Fruit fly (Drosophila melanogaster): ENCODE results near the gene GIIIspla2.

Gene GIIIspla2

dm6 chrX:8157294-8157693 lies at the start of gene GIIIspla2, which contains the start of gene Traf6:
TSS of gene GIIIspla2 (plus strand) at chrX:8157628.
TSS of gene Traf6 (minus strand) at chrX:8157386.
- TF ChIP-seq EcR (GFP tag; optimal IDR thresholded peaks at IDR 0.05) (no peak), pan (optimal IDR thresholded peaks at IDR 0.05) (no peak), CG8478 (optimal IDR thresholded peaks at IDR 0.05) (no peak), usp (GFP tag; optimal IDR thresholded peaks at IDR 0.05) (no peak), Dll (optimal IDR thresholded peaks at IDR 0.05) (no peak), psq (optimal IDR thresholded peaks at IDR 0.05) (no peak)

dm6 chrX:8107936-8108335 lies 49.5 kb upstream of the GIIIspla2 start:
- TF ChIP-seq usp (GFP tag; optimal IDR thresholded peaks at IDR 0.05) (no peak), psq (optimal IDR thresholded peaks at IDR 0.05) (no peak), pan (optimal IDR thresholded peaks at IDR 0.05) (no peak), Dll (optimal IDR thresholded peaks at IDR 0.05) (no peak), CG8478 (optimal IDR thresholded peaks at IDR 0.05) (no peak), EcR (GFP tag; optimal IDR thresholded peaks at IDR 0.05) (no peak)

dm6 chrX:8110984-8111383 lies 46.4 kb upstream of the GIIIspla2 start:
- no peak for TF ChIP-seq EcR (GFP tag; optimal IDR thresholded peaks at IDR 0.05)
- TF ChIP-seq usp (GFP tag; optimal IDR thresholded peaks at IDR 0.05) = no peak
- TF ChIP-seq CG8478 (optimal IDR thresholded peaks at IDR 0.05) = no peak
- no peak for TF ChIP-seq psq (optimal IDR thresholded peaks at IDR 0.05)
- no peak for TF ChIP-seq Dll (optimal IDR thresholded peaks at IDR 0.05)
- no peak for TF ChIP-seq pan (optimal IDR thresholded peaks at IDR 0.05)

- no peak for TF ChIP-seq EcR (GFP tag; optimal IDR thresholded peaks at IDR 0.05)
Observed at dm6 chrX:8112715-8113114, 44.7 kb upstream of the GIIIspla2 start.

dm6 chrX:8113386-8114279 lies 43.8 kb upstream of the GIIIspla2 start:
- TF ChIP-seq usp (GFP tag; optimal IDR thresholded peaks at IDR 0.05) (no peak), Dll (optimal IDR thresholded peaks at IDR 0.05) (no peak)

- TF ChIP-seq EcR (GFP tag; optimal IDR thresholded peaks at IDR 0.05) (no peak), usp (GFP tag; optimal IDR thresholded peaks at IDR 0.05) (no peak), psq (optimal IDR thresholded peaks at IDR 0.05) (no peak), CG8478 (optimal IDR thresholded peaks at IDR 0.05) (no peak)
Observed at dm6 chrX:8114476-8115342, 42.7 kb upstream of the GIIIspla2 start.

- TF ChIP-seq Dll (optimal IDR thresholded peaks at IDR 0.05) = no peak
- no peak for TF ChIP-seq psq (optimal IDR thresholded peaks at IDR 0.05)
Observed at dm6 chrX:8115343-8115676, 42.1 kb upstream of the GIIIspla2 start.

dm6 chrX:8115717-8116311 lies 41.6 kb upstream of the GIIIspla2 start, which contains the start of gene Gclc:
TSS of gene Gclc (minus strand) at chrX:8116147.
- TF ChIP-seq usp (GFP tag; optimal IDR thresholded peaks at IDR 0.05) (no peak), CG8478 (optimal IDR thresholded peaks at IDR 0.05) (no peak), Dll (optimal IDR thresholded peaks at IDR 0.05) (no peak), psq (optimal IDR thresholded peaks at IDR 0.05) (no peak), EcR (GFP tag; optimal IDR thresholded peaks at IDR 0.05) (no peak), pan (optimal IDR thresholded peaks at IDR 0.05) (no peak)

dm6 chrX:8116813-8117212 lies 40.6 kb upstream of the GIIIspla2 start, which contains the start of gene CG1575:
TSS of gene CG1575 (plus strand) at chrX:8117012.
- TF ChIP-seq psq (optimal IDR thresholded peaks at IDR 0.05) (no peak), usp (GFP tag; optimal IDR thresholded peaks at IDR 0.05) (no peak), EcR (GFP tag; optimal IDR thresholded peaks at IDR 0.05) (no peak), CG8478 (optimal IDR thresholded peaks at IDR 0.05) (no peak), pan (optimal IDR thresholded peaks at IDR 0.05) (no peak), Dll (optimal IDR thresholded peaks at IDR 0.05) (no peak)

dm6 chrX:8120939-8121338 lies 36.5 kb upstream of the GIIIspla2 start, which contains the start of gene CG2260:
TSS of gene CG2260 (minus strand) at chrX:8121147.
- TF ChIP-seq EcR (GFP tag; optimal IDR thresholded peaks at IDR 0.05) (no peak), pan (optimal IDR thresholded peaks at IDR 0.05) (no peak), psq (optimal IDR thresholded peaks at IDR 0.05) (no peak), usp (GFP tag; optimal IDR thresholded peaks at IDR 0.05) (no peak), CG8478 (optimal IDR thresholded peaks at IDR 0.05) (no peak), Dll (optimal IDR thresholded peaks at IDR 0.05) (no peak)

dm6 chrX:8122834-8123233 lies 34.6 kb upstream of the GIIIspla2 start:
- no peak for TF ChIP-seq psq (optimal IDR thresholded peaks at IDR 0.05)

- TF ChIP-seq Dll (optimal IDR thresholded peaks at IDR 0.05) (no peak), CG8478 (optimal IDR thresholded peaks at IDR 0.05) (no peak), psq (optimal IDR thresholded peaks at IDR 0.05) (no peak), usp (GFP tag; optimal IDR thresholded peaks at IDR 0.05) (no peak), pan (optimal IDR thresholded peaks at IDR 0.05) (no peak), EcR (GFP tag; optimal IDR thresholded peaks at IDR 0.05) (no peak)
Observed at dm6 chrX:8125224-8125649, 32.2 kb upstream of the GIIIspla2 start.
